Worm (Caenorhabditis elegans) whole organism, mixed stage, embryonic: ENCODE measurements around the gene C18D4.12.

Source experiments
- M03D4.4 ChIP-seq: sonication (generic microtip); optimal IDR thresholded peaks from 2 replicates; lab custom pipeline; 2017; ENCODE audit warnings: mild to moderate bottlenecking, missing genetic modification characterization, missing compliant biosample characterization
- bed-3 ChIP-seq: fragments of 200-800 bp; sonication (Bioruptor generic); optimal IDR thresholded peaks from 3 replicates; lab custom pipeline; 2018; ENCODE audit warnings: mild to moderate bottlenecking, missing genetic modification characterization, moderate library complexity, missing compliant biosample characterization
- blmp-1 ChIP-seq: fragments of 150-350 bp; optimal IDR thresholded peaks from 2 replicates; lab custom pipeline; 2014; ENCODE audit warnings: missing biosample characterization, missing genetic modification characterization
- ceh-39 ChIP-seq: fragments of 150-350 bp; optimal IDR thresholded peaks from 2 replicates; lab custom pipeline; 2014; ENCODE audit warnings: missing biosample characterization, missing genetic modification characterization
- ceh-43 ChIP-seq: fragments of 200-800 bp; sonication (Bioruptor generic); optimal IDR thresholded peaks from 2 replicates; lab custom pipeline; 2018; ENCODE audit warnings: mild to moderate bottlenecking, missing genetic modification characterization, moderate library complexity, missing compliant biosample characterization
- ceh-83 ChIP-seq: fragments of 200-800 bp; sonication (Bioruptor generic); optimal IDR thresholded peaks from 2 replicates; lab custom pipeline; 2018; ENCODE audit warnings: mild to moderate bottlenecking, missing genetic modification characterization, missing compliant biosample characterization
- ces-1 ChIP-seq: fragments of 150-350 bp; optimal IDR thresholded peaks from 2 replicates; lab custom pipeline; 2014; ENCODE audit warnings: missing biosample characterization, missing genetic modification reagents, missing genetic modification characterization
- cnd-1 ChIP-seq: fragments of 200-800 bp; sonication (Bioruptor generic); optimal IDR thresholded peaks from 2 replicates; lab custom pipeline; 2018; ENCODE audit warnings: mild to moderate bottlenecking, missing genetic modification characterization, missing compliant biosample characterization
- drap-1 ChIP-seq: fragments of 200-800 bp; sonication (Bioruptor generic); optimal IDR thresholded peaks from 3 replicates; lab custom pipeline; 2018; ENCODE audit warnings: mild to moderate bottlenecking, missing genetic modification characterization, missing compliant biosample characterization
- elt-1 ChIP-seq: sonication (generic microtip); optimal IDR thresholded peaks from 2 replicates; lab custom pipeline; 2017; ENCODE audit warnings: missing genetic modification characterization, mild to moderate bottlenecking, missing compliant biosample characterization, antibody characterized with exemption, moderate library complexity, borderline replicate concordance; ENCODE audit not compliant: insufficient read depth
- elt-3 ChIP-seq: fragments of 150-350 bp; optimal IDR thresholded peaks from 2 replicates; lab custom pipeline; 2014; ENCODE audit warnings: missing biosample characterization, missing genetic modification characterization
- flh-1 ChIP-seq: fragments of 200-800 bp; sonication (Bioruptor generic); optimal IDR thresholded peaks from 2 replicates; lab custom pipeline; 2018; ENCODE audit warnings: mild to moderate bottlenecking, missing genetic modification characterization, moderate library complexity, missing compliant biosample characterization
- hlh-1 ChIP-seq: fragments of 150-350 bp; optimal IDR thresholded peaks from 2 replicates; lab custom pipeline; 2014; ENCODE audit warnings: missing biosample characterization, missing genetic modification reagents, missing genetic modification characterization
- lin-13 ChIP-seq: fragments of 150-350 bp; optimal IDR thresholded peaks from 2 replicates; lab custom pipeline; 2014; ENCODE audit warnings: missing biosample characterization, missing genetic modification characterization
- lin-32 ChIP-seq: fragments of 200-800 bp; sonication (Bioruptor generic); optimal IDR thresholded peaks from 2 replicates; lab custom pipeline; 2018; ENCODE audit warnings: mild to moderate bottlenecking, missing genetic modification characterization, missing compliant biosample characterization
- lsy-2 ChIP-seq: fragments of 150-350 bp; optimal IDR thresholded peaks from 2 replicates; lab custom pipeline; 2014; ENCODE audit warnings: missing biosample characterization, missing genetic modification characterization
- mab-5 ChIP-seq: fragments of 150-350 bp; optimal IDR thresholded peaks from 2 replicates; lab custom pipeline; 2014; ENCODE audit warnings: missing biosample characterization, missing genetic modification characterization
- mep-1 ChIP-seq: fragments of 150-350 bp; optimal IDR thresholded peaks from 2 replicates; lab custom pipeline; 2017; ENCODE audit warnings: missing biosample characterization, missing genetic modification reagents, missing genetic modification characterization, inconsistent platforms
- mls-2 ChIP-seq: sonication (generic microtip); optimal IDR thresholded peaks from 2 replicates; lab custom pipeline; 2016; ENCODE audit warnings: mild to moderate bottlenecking, missing genetic modification characterization, moderate library complexity, missing compliant biosample characterization
- nhr-12 ChIP-seq: fragments of 150-350 bp; optimal IDR thresholded peaks from 2 replicates; lab custom pipeline; 2014; ENCODE audit warnings: missing biosample characterization, missing genetic modification characterization
- nhr-237 ChIP-seq: fragments of 150-350 bp; optimal IDR thresholded peaks from 2 replicates; lab custom pipeline; 2014; ENCODE audit warnings: missing biosample characterization, missing genetic modification characterization
- nhr-76 ChIP-seq: sonication (generic microtip); optimal IDR thresholded peaks from 2 replicates; lab custom pipeline; 2017; ENCODE audit warnings: missing biosample characterization, missing genetic modification characterization
- pha-4 ChIP-seq: fragments of 150-350 bp; optimal IDR thresholded peaks from 2 replicates; lab custom pipeline; 2018; ENCODE audit warnings: missing biosample characterization, missing genetic modification reagents, missing genetic modification characterization
- snpc-4 ChIP-seq: fragments of 150-350 bp; optimal IDR thresholded peaks from 2 replicates; lab custom pipeline; 2014; ENCODE audit warnings: missing biosample characterization, missing genetic modification characterization
- sptf-1 ChIP-seq: sonication (generic microtip); optimal IDR thresholded peaks from 2 replicates; lab custom pipeline; 2017; ENCODE audit warnings: mild to moderate bottlenecking, missing genetic modification characterization, moderate library complexity, missing compliant biosample characterization
- tbx-8 ChIP-seq: fragments of 200-800 bp; sonication (Bioruptor generic); optimal IDR thresholded peaks from 2 replicates; lab custom pipeline; 2018; ENCODE audit warnings: mild to moderate bottlenecking, missing genetic modification characterization, moderate library complexity, missing compliant biosample characterization
- unc-120 ChIP-seq: sonication (generic microtip); optimal IDR thresholded peaks from 2 replicates; lab custom pipeline; 2017; ENCODE audit warnings: missing genetic modification characterization, missing compliant biosample characterization; ENCODE audit not compliant: poor library complexity, severe bottlenecking
- unc-39 ChIP-seq: fragments of 150-350 bp; optimal IDR thresholded peaks from 2 replicates; lab custom pipeline; 2014; ENCODE audit warnings: missing biosample characterization, missing genetic modification characterization
- zip-8 ChIP-seq: fragments of 150-350 bp; optimal IDR thresholded peaks from 2 replicates; lab custom pipeline; 2014; ENCODE audit warnings: missing biosample characterization, missing genetic modification characterization
- ztf-11 ChIP-seq: fragments of 150-350 bp; optimal IDR thresholded peaks from 2 replicates; lab custom pipeline; 2014; ENCODE audit warnings: missing biosample characterization, missing genetic modification characterization

C18D4.12 gene

DNA sequence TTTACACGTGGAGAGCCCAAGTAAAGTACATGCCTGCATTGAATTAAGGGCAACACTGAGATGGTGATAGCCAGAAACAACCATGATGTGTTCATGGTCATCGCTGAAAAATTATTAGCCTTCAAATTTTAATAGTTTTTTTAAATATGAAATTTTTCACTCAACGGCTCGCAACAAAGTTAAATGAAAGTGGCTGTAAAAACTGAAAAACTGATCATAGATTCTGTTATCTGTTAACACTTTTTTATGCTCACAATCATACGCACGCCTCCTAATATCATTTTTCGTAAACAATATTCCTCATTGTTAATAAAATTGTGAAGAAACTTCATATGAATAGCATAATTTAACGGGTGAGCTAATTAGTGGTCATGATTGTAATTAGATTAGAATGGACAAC lies 1.0 kb upstream of the C18D4.12 start, which contains the start of gene C18D4.4:
TSS of gene C18D4.4 (minus strand) at position 101 of the 400 bp plus-strand sequence.
- TF ChIP-seq ces-1 (GFP tag; lab: Kevin White, UChicago) (no peak), nhr-76 (tag; lab: Kevin White, UChicago) (no peak), unc-39 (tag; lab: Kevin White, UChicago) (no peak), bed-3 (GFP tag; lab: Kevin White, UChicago) (no peak), sptf-1 (tag; lab: Kevin White, UChicago) (no peak), ceh-43 (GFP tag; lab: Kevin White, UChicago) (no peak), ztf-11 (no peak), snpc-4 (tag; lab: Kevin White, UChicago) (no peak), mls-2 (tag; lab: Kevin White, UChicago) (no peak), ceh-39 (tag; lab: Kevin White, UChicago) (no peak)

DNA sequence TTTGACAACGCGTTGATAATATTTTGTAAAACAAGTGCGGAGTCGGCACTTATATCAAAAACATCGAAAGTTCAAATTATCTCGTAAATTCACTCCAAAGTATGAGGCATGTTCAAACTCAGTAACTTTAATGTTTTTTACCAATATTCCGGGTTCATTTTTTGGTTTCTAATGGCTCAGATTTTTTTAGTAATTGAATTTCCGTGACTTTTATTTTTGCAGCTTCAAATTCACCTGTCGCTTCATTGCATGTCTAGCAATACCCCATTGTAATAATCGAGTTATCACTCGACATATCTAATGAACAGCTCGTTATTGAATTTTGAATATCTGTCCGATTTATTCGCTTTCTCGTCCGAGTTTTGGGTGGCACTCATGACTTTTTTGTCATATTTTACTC lies 2.7 kb downstream of the C18D4.12 start, which contains the start of gene srz-90:
TSS of gene srz-90 (plus strand) at position 301 of the 400 bp plus-strand sequence.
- TF ChIP-seq lin-13 (no peak), lin-32 (GFP tag; lab: Kevin White, UChicago) (no peak), sptf-1 (tag; lab: Kevin White, UChicago) (no peak)

DNA sequence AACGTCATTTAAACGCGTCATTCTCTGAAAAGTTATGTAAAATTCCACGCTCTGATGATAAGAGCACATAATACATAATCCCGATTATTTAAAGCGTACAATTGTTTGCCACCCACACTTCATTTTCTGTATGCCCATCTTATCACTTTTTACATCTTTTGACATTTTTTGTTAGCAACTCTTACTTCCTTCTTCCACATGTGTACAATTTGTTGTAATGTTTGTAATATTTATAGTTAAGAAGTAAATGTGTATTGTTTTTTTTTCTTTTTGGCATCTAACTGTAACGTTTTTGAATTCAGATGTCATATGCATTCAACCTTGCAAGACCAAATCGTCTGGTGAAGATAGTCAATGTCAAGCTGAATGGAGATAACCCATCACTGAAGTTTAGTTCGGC lies 9.7 kb downstream of the C18D4.12 start, which contains the start of gene fbxa-136:
TSS of gene fbxa-136 (plus strand) at position 301 of the 400 bp plus-strand sequence.
- no peak for TF ChIP-seq ceh-43 (GFP tag; lab: Kevin White, UChicago)
- no peak for TF ChIP-seq flh-1
- no peak for TF ChIP-seq lin-13
- no peak for TF ChIP-seq snpc-4 (tag; lab: Kevin White, UChicago)
- no peak for TF ChIP-seq ceh-39 (tag; lab: Kevin White, UChicago)
- no peak for TF ChIP-seq pha-4 (tag; lab: Kevin White, UChicago)
- no peak for TF ChIP-seq zip-8 (tag; lab: Kevin White, UChicago)
- TF ChIP-seq mab-5 (tag; lab: Kevin White, UChicago): no peak
- TF ChIP-seq, all 35 proteins: peak for 0

DNA sequence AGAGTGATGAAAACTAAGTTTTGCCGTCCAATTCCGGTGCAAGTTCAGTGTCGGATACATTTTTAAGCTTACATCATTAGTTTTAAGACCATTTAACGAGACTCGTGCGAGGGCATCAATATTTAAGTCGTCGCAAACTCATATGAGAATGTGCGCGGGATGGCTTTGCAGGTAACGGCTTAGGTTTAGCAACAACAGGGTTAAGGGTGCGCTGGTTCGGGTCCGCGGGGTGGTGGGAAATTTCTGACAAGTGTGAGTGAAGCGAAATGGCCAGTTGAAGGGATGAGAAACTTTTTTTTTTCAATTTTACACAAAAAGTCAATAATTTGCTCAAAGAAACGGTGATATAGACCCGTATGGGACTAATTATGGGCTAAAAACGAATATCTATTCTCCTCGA lies 16.6 kb downstream of the C18D4.12 start:
- TF ChIP-seq lin-32 (GFP tag; lab: Kevin White, UChicago): no peak
- TF ChIP-seq hlh-1: no peak
- no peak for TF ChIP-seq ceh-43 (GFP tag; lab: Kevin White, UChicago)
- no peak for TF ChIP-seq lin-13
- TF ChIP-seq unc-39 (tag; lab: Kevin White, UChicago): no peak
- no peak for TF ChIP-seq nhr-237 (tag; lab: Kevin White, UChicago)
- no peak for TF ChIP-seq ceh-39 (tag; lab: Kevin White, UChicago)
- TF ChIP-seq zip-8 (tag; lab: Kevin White, UChicago): no peak
- TF ChIP-seq M03D4.4: no peak
- TF ChIP-seq tbx-8: no peak
- no peak for TF ChIP-seq nhr-76 (tag; lab: Kevin White, UChicago)
- no peak for TF ChIP-seq pha-4 (tag; lab: Kevin White, UChicago)
- TF ChIP-seq unc-120 (tag; lab: Kevin White, UChicago): no peak
- TF ChIP-seq blmp-1 (tag; lab: Kevin White, UChicago): no peak
- no peak for TF ChIP-seq mls-2 (tag; lab: Kevin White, UChicago)
- no peak for TF ChIP-seq nhr-12 (tag; lab: Kevin White, UChicago)
- TF ChIP-seq mab-5 (tag; lab: Kevin White, UChicago): no peak

DNA sequence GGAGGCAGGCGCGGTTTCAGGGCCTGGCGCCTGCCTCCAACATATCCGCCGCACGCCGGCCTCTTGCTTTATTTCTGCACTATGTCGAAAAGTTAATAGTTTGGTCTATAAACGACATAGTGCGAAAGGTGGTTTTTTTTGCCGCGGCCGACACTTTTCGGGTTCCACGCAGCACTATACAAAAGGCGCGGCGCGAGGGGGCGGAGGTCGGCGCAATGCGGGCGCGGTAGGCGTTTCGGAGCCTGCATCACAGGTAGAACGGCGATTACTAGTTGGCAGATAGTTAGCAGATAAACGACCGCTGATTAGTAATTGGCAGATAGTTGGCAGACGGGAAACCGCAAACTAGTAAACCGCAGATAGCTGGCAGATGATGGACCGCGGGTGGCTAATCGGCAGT lies 17.6 kb downstream of the C18D4.12 start:
- no peak for TF ChIP-seq zip-8 (tag; lab: Kevin White, UChicago)
- no peak for TF ChIP-seq hlh-1
- no peak for TF ChIP-seq mab-5 (tag; lab: Kevin White, UChicago)
- TF ChIP-seq nhr-12 (tag; lab: Kevin White, UChicago): no peak
- TF ChIP-seq nhr-76 (tag; lab: Kevin White, UChicago): no peak
- no peak for TF ChIP-seq mls-2 (tag; lab: Kevin White, UChicago)
- TF ChIP-seq lsy-2: no peak
- no peak for TF ChIP-seq flh-1
- no peak for TF ChIP-seq cnd-1 (tag; lab: Kevin White, UChicago)
- TF ChIP-seq mep-1 (tag; lab: Kevin White, UChicago): no peak

DNA sequence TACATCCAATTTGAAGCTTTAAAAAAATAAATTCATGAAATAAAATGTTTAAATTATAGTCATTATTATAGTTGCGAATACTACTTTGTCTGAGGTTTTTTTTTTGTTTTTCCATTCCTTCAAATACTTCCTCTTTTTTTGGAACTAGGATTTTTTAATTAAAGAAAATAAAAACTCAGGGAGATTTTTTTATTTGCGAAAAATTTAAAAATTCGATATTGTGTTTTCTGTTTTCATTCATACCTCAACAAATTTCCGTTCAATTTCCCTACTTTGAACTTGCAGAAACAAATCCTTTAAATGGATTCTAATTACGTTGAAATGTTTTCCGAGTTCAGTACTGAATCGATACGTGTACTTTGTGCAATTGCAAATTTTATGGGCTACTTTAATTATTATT lies 21.9 kb downstream of the C18D4.12 start, which contains the start of gene srw-32:
TSS of gene srw-32 (plus strand) at position 301 of the 400 bp plus-strand sequence.
- TF ChIP-seq ceh-39 (tag; lab: Kevin White, UChicago): no peak
- TF ChIP-seq M03D4.4: no peak
- no peak for TF ChIP-seq ceh-43 (GFP tag; lab: Kevin White, UChicago)
- no peak for TF ChIP-seq lin-32 (GFP tag; lab: Kevin White, UChicago)
- no peak for TF ChIP-seq zip-8 (tag; lab: Kevin White, UChicago)
- no peak for TF ChIP-seq sptf-1 (tag; lab: Kevin White, UChicago)
- no peak for TF ChIP-seq hlh-1
- no peak for TF ChIP-seq unc-120 (tag; lab: Kevin White, UChicago)
- no peak for TF ChIP-seq pha-4 (tag; lab: Kevin White, UChicago)
- TF ChIP-seq elt-1 (tag; lab: Kevin White, UChicago): no peak
- no peak for TF ChIP-seq ztf-11
- no peak for TF ChIP-seq drap-1 (GFP tag; lab: Kevin White, UChicago)
- TF ChIP-seq mep-1 (tag; lab: Kevin White, UChicago): no peak
- no peak for TF ChIP-seq ceh-83 (GFP tag; lab: Kevin White, UChicago)
- no peak for TF ChIP-seq elt-3
- TF ChIP-seq lin-13: no peak
- no peak for TF ChIP-seq ces-1 (GFP tag; lab: Kevin White, UChicago)
- TF ChIP-seq nhr-12 (tag; lab: Kevin White, UChicago): no peak
- TF ChIP-seq unc-39 (tag; lab: Kevin White, UChicago): no peak
